Worm (Caenorhabditis elegans) whole organism, L2 larva: ENCODE data around the gene sre-5.

Experiments used
- C34F6.9 ChIP-seq: fragments of 150-350 bp; optimal IDR thresholded peaks from 2 replicates; lab custom pipeline; 2014; ENCODE audit warnings: missing biosample characterization, missing genetic modification characterization
- F13H6.1 ChIP-seq: sonication (generic microtip); optimal IDR thresholded peaks from 2 replicates; lab custom pipeline; 2016; ENCODE audit warnings: missing genetic modification characterization, missing compliant biosample characterization
- Y55F3AM.14 ChIP-seq: fragments of 200-800 bp; sonication (Bioruptor generic); optimal IDR thresholded peaks from 2 replicates; lab custom pipeline; 2018; ENCODE audit warnings: mild to moderate bottlenecking, missing genetic modification characterization, missing compliant biosample characterization
- aly-2 ChIP-seq: fragments of 150-350 bp; optimal IDR thresholded peaks from 2 replicates; lab custom pipeline; 2014; ENCODE audit warnings: missing biosample characterization, missing genetic modification characterization
- ama-1 ChIP-seq: fragments of 150-350 bp; optimal IDR thresholded peaks from 2 replicates; lab custom pipeline; 2018; ENCODE audit warnings: inconsistent platforms
- blmp-1 ChIP-seq: sonication (generic microtip); optimal IDR thresholded peaks from 2 replicates; lab custom pipeline; 2017; ENCODE audit warnings: missing genetic modification characterization, mild to moderate bottlenecking, missing compliant biosample characterization, antibody characterized with exemption, moderate library complexity; ENCODE audit not compliant: insufficient read depth
- ceh-16 ChIP-seq: fragments of 150-350 bp; optimal IDR thresholded peaks from 2 replicates; lab custom pipeline; 2014; ENCODE audit warnings: missing biosample characterization, missing genetic modification characterization
- ceh-82 ChIP-seq: fragments of 150-350 bp; optimal IDR thresholded peaks from 2 replicates; lab custom pipeline; 2014; ENCODE audit warnings: missing biosample characterization, missing genetic modification characterization
- crh-2 ChIP-seq: sonication (generic microtip); optimal IDR thresholded peaks from 2 replicates; lab custom pipeline; 2017; ENCODE audit warnings: missing biosample characterization, missing genetic modification characterization
- dmd-4 ChIP-seq: sonication (generic microtip); optimal IDR thresholded peaks from 2 replicates; lab custom pipeline; 2017; ENCODE audit warnings: missing biosample characterization, missing genetic modification characterization
- elt-1 ChIP-seq: fragments of 150-350 bp; optimal IDR thresholded peaks from 2 replicates; lab custom pipeline; 2014; ENCODE audit warnings: missing biosample characterization, missing genetic modification characterization
- gmeb-1 ChIP-seq: fragments of 150-350 bp; optimal IDR thresholded peaks from 2 replicates; lab custom pipeline; 2014; ENCODE audit warnings: missing biosample characterization, missing genetic modification characterization
- lin-11 ChIP-seq: fragments of 150-350 bp; sonication (generic microtip); optimal IDR thresholded peaks from 2 replicates; lab custom pipeline; 2014; ENCODE audit warnings: missing biosample characterization, missing genetic modification characterization, inconsistent platforms, mixed read lengths
- lin-13 ChIP-seq: fragments of 150-350 bp; optimal IDR thresholded peaks from 2 replicates; lab custom pipeline; 2014; ENCODE audit warnings: missing biosample characterization, missing genetic modification reagents, missing genetic modification characterization
- lin-39 ChIP-seq: fragments of 150-350 bp; optimal IDR thresholded peaks from 2 replicates; lab custom pipeline; 2014; ENCODE audit warnings: missing biosample characterization, missing genetic modification reagents, missing genetic modification characterization
- lsy-2 ChIP-seq, 2 experiments: fragments of 150-350 bp in 1 of 2; sonication (generic microtip) in 1 of 2; optimal IDR thresholded peaks; 2 replicates each; lab custom pipeline; 2014 to 2017; ENCODE audit warnings: missing biosample characterization in 2 of 2, missing genetic modification characterization in 2 of 2
- mab-5 ChIP-seq: fragments of 150-350 bp; optimal IDR thresholded peaks from 2 replicates; lab custom pipeline; 2014; ENCODE audit warnings: missing biosample characterization, missing genetic modification characterization
- mbf-1 ChIP-seq: sonication (generic microtip); optimal IDR thresholded peaks from 2 replicates; lab custom pipeline; 2017; ENCODE audit warnings: missing biosample characterization, missing genetic modification characterization
- mdl-1 ChIP-seq, 2 experiments: fragments of 150-350 bp in 1 of 2; sonication (generic microtip) in 1 of 2; optimal IDR thresholded peaks; 2 replicates each; lab custom pipeline; 2017; ENCODE audit warnings: missing biosample characterization in 2 of 2, missing genetic modification characterization in 2 of 2
- nhr-10 ChIP-seq: sonication (generic microtip); optimal IDR thresholded peaks from 2 replicates; lab custom pipeline; 2017; ENCODE audit warnings: missing biosample characterization, missing genetic modification characterization
- nhr-129 ChIP-seq: fragments of 150-350 bp; optimal IDR thresholded peaks from 2 replicates; lab custom pipeline; 2014; ENCODE audit warnings: missing biosample characterization, missing genetic modification characterization
- nhr-21 ChIP-seq: fragments of 150-350 bp; optimal IDR thresholded peaks from 2 replicates; lab custom pipeline; 2014; ENCODE audit warnings: missing biosample characterization, missing genetic modification characterization
- nhr-23 ChIP-seq: fragments of 150-350 bp; optimal IDR thresholded peaks from 2 replicates; lab custom pipeline; 2014; ENCODE audit warnings: missing biosample characterization, missing genetic modification reagents, missing genetic modification characterization
- nhr-237 ChIP-seq: fragments of 150-350 bp; optimal IDR thresholded peaks from 2 replicates; lab custom pipeline; 2014; ENCODE audit warnings: missing biosample characterization, missing genetic modification characterization
- nhr-25 ChIP-seq: fragments of 150-350 bp; sonication (generic microtip); optimal IDR thresholded peaks from 3 replicates; lab custom pipeline; 2014; ENCODE audit warnings: missing biosample characterization, missing genetic modification characterization
- sem-4 ChIP-seq: fragments of 150-350 bp; optimal IDR thresholded peaks from 2 replicates; lab custom pipeline; 2014; ENCODE audit warnings: missing biosample characterization, missing genetic modification reagents, missing genetic modification characterization
- skn-1 ChIP-seq: sonication (generic microtip); optimal IDR thresholded peaks from 2 replicates; lab custom pipeline; 2017; ENCODE audit warnings: missing biosample characterization, missing genetic modification characterization
- snpc-4 ChIP-seq: fragments of 150-350 bp; optimal IDR thresholded peaks from 2 replicates; lab custom pipeline; 2014; ENCODE audit warnings: missing biosample characterization, missing genetic modification characterization
- unc-39 ChIP-seq: fragments of 150-350 bp; optimal IDR thresholded peaks from 2 replicates; lab custom pipeline; 2014; ENCODE audit warnings: missing biosample characterization, missing genetic modification characterization
- unc-55 ChIP-seq: fragments of 150-350 bp; sonication (generic microtip); optimal IDR thresholded peaks from 3 replicates; lab custom pipeline; 2014; ENCODE audit warnings: missing biosample characterization, missing genetic modification reagents, missing genetic modification characterization
- unc-62 ChIP-seq: fragments of 150-350 bp; optimal IDR thresholded peaks from 2 replicates; lab custom pipeline; 2014; ENCODE audit warnings: missing biosample characterization, missing genetic modification reagents, missing genetic modification characterization
- zag-1 ChIP-seq: fragments of 150-350 bp; optimal IDR thresholded peaks from 2 replicates; lab custom pipeline; 2014; ENCODE audit warnings: missing biosample characterization, missing genetic modification characterization
- ztf-1 ChIP-seq: fragments of 200-800 bp; sonication (Bioruptor generic); conservative IDR thresholded peaks from 2 replicates; pipeline ENCODE4 v1.3.6; 2022; ENCODE audit warnings: missing genetic modification characterization, missing compliant biosample characterization
- ztf-4 ChIP-seq: fragments of 150-350 bp; optimal IDR thresholded peaks from 2 replicates; lab custom pipeline; 2014; ENCODE audit warnings: missing biosample characterization, missing genetic modification characterization

Gene sre-5

DNA sequence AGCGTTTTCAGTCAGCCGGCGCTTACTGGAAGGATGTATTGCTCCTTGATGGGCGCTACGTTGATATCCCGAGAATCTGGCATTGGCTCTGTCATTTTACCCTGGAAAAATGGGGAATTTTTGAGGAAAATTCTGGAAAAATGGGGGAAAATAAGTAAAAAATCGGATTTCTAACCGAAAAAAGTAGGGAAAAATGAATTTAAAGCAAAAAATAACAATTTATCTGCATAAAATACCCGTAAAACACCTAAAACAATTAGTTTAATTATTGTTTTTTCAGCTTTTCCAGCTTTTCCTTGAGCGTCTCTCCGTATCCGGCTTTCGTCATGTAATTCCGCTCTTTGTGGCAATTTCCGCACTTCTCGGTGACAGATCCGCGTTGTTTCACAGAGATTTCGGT, 33.5 kb downstream of the sre-5 start, which contains the start of gene Y37E11B.5:
Gene Y37E11B.5 (minus strand): TSS at position 101 of the 400 bp plus-strand sequence.
- TF ChIP-seq lin-11 (tag; lab: Kevin White, UChicago) (no peak), lsy-2 (tag; optimal IDR thresholded peaks at IDR 0.05; lab: Kevin White, UChicago) (no peak), nhr-25 (tag; lab: Kevin White, UChicago) (no peak), nhr-21 (tag; lab: Kevin White, UChicago) (no peak), C34F6.9 (no peak), Y55F3AM.14 (GFP tag; lab: Kevin White, UChicago) (no peak), dmd-4 (tag; lab: Kevin White, UChicago) (no peak), ama-1 (lab: Kevin White, UChicago) (no peak), lin-13 (GFP tag; lab: Kevin White, UChicago) (no peak), crh-2 (no peak), lin-39 (tag; lab: Kevin White, UChicago) (no peak)

DNA sequence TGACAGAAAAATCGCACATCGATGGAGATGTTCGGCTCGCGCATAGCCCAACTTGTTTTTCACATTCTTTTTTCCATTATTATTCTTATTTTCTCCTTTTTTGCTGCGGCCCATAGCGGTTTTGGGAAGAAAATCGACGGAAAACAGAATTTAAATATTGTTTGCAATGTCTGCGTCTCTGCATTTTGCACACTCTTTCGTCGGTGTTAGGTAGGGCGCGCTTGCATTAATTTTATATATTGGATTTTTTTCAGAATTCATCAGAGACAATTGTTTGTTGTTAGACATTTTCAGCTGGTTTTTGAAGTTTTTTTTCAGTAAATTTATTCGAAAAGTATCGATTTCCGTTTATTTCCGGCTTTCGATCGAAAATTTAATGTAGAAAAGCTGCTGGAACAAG, 34.1 kb downstream of the sre-5 start, which contains the start of gene Y37E11B.6:
Gene Y37E11B.6 (minus strand): TSS at position 181 of the 400 bp plus-strand sequence.
- TF ChIP-seq unc-55 (GFP tag; lab: Kevin White, UChicago) (peak; percentile 35), nhr-10 (no peak), elt-1 (no peak), sem-4 (tag; lab: Kevin White, UChicago) (no peak), skn-1 (no peak), ama-1 (lab: Kevin White, UChicago) (no peak), unc-39 (no peak), nhr-129 (tag; lab: Kevin White, UChicago) (no peak), mbf-1 (tag; lab: Kevin White, UChicago) (no peak), blmp-1 (tag; lab: Kevin White, UChicago) (no peak), nhr-237 (tag; lab: Kevin White, UChicago) (no peak), nhr-21 (tag; lab: Kevin White, UChicago) (no peak), mdl-1 (tag; optimal IDR thresholded peaks at IDR 0.05; lab: Kevin White, UChicago) (no peak), lsy-2 (tag; optimal IDR thresholded peaks at IDR 0.05; lab: Kevin White, UChicago) (peak in 1 of 2 experiments; percentile 46), C34F6.9 (peak; percentile 1), crh-2 (no peak), gmeb-1 (tag; lab: Kevin White, UChicago) (peak; percentile 8), aly-2 (tag; lab: Kevin White, UChicago) (no peak), zag-1 (tag; lab: Kevin White, UChicago) (no peak), ztf-1 (GFP tag; lab: Robert Waterston, UW) (no peak), ceh-82 (tag; lab: Kevin White, UChicago) (no peak), unc-62 (GFP tag; lab: Kevin White, UChicago) (no peak), F13H6.1 (tag; lab: Kevin White, UChicago) (no peak), nhr-23 (tag; lab: Kevin White, UChicago) (no peak)

DNA sequence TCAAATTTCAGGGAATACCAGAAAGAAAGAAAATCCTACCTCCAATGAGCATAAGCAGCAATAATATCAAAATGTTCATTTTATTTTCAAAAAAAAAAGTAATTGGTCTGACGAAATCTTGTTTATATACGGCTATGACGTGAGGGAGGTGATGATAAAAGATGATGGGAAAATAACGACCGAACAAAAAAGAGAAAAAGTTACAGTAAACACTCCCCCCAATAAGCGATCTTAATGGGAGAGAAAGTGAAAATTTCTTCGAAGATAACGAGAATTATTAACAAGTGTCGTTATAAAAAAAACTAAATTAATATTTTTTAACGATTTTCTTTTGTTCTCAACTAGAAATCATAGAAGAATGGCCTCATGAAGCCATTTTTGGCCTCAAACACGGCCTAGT, 35.0 kb downstream of the sre-5 start, which contains the start of gene Y37E11B.7:
Gene Y37E11B.7 (minus strand): TSS at position 207 of the 400 bp plus-strand sequence.
- TF ChIP-seq unc-39 (no peak), blmp-1 (tag; lab: Kevin White, UChicago) (peak; percentile 66), F13H6.1 (tag; lab: Kevin White, UChicago) (no peak), lsy-2 (tag; optimal IDR thresholded peaks at IDR 0.05; lab: Kevin White, UChicago) (no peak), C34F6.9 (no peak)

DNA sequence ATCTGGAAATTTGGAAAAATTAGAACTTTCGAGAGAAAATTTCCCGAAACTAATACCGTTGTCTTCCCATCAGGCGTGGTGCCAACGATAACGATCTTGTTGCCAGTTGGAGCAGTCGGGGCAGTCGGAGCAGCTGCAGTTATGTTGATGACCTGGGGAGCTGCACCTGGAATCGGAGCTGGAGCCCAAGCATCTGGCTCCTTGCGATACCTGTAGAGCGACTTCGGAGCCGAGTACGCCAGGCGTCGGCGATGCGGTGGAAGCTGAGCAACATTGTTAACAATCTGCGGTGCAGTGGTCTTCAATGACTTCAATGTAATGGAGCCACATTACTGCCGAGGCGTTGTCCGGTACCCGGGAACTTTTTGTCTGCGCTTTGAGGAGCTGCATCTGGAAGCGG, 36.8 kb downstream of the sre-5 start:
- TF ChIP-seq ceh-82 (tag; lab: Kevin White, UChicago) (no peak), snpc-4 (tag; lab: Kevin White, UChicago) (no peak), blmp-1 (tag; lab: Kevin White, UChicago) (no peak), ceh-16 (tag; lab: Kevin White, UChicago) (no peak), nhr-129 (tag; lab: Kevin White, UChicago) (no peak), unc-39 (no peak), ztf-4 (tag; lab: Kevin White, UChicago) (no peak), mab-5 (tag; lab: Kevin White, UChicago) (no peak), lsy-2 (tag; optimal IDR thresholded peaks at IDR 0.05; lab: Kevin White, UChicago) (no peak), lin-11 (tag; lab: Kevin White, UChicago) (no peak), unc-55 (GFP tag; lab: Kevin White, UChicago) (no peak)
